Fruit fly (Drosophila melanogaster) whole organism, embryonic: Measurements from ENCODE around the gene hry.
A peak's percentile ranks its signal among the peaks of the same experiment; 100 is the strongest.

Experiments used
- Adf1 ChIP-seq: fragments of 200-800 bp; sonication (Bioruptor generic); IDR thresholded peaks from 2 replicates; pipeline ENCODE4 v1.3.6; 2022; ENCODE audit warnings: missing biosample characterization, missing genetic modification characterization
- Awh ChIP-seq: fragments of 200-800 bp; sonication (Bioruptor generic); IDR thresholded peaks from 2 replicates; pipeline ENCODE4, ENCODE4 v1.3.6; 2022; ENCODE audit warnings: missing biosample characterization, missing genetic modification characterization
- Bgb ChIP-seq: fragments of 200-800 bp; sonication (Bioruptor generic); IDR thresholded peaks from 2 replicates; pipeline ENCODE4 v1.3.6; 2022; ENCODE audit warnings: missing biosample characterization, missing genetic modification characterization; ENCODE audit not compliant: partially characterized antibody
- CG10979 ChIP-seq: fragments of 200-800 bp; sonication (Bioruptor generic); optimal IDR thresholded peaks from 2 replicates; lab custom pipeline; 2018; ENCODE audit warnings: missing biosample characterization, mild to moderate bottlenecking, missing genetic modification characterization, moderate library complexity
- CG11093 ChIP-seq: fragments of 200-800 bp; sonication (Bioruptor generic); IDR thresholded peaks from 3 replicates; pipeline ENCODE4 v1.3.6; 2022; ENCODE audit warnings: missing biosample characterization, missing genetic modification characterization
- CG11504 ChIP-seq: fragments of 200-800 bp; sonication (Bioruptor generic); optimal IDR thresholded peaks from 3 replicates; lab custom pipeline; 2019; ENCODE audit warnings: missing biosample characterization, mild to moderate bottlenecking, missing genetic modification characterization, moderate library complexity
- CG12104 ChIP-seq: fragments of 200-800 bp; sonication (Bioruptor generic); optimal IDR thresholded peaks from 3 replicates; lab custom pipeline; 2016; ENCODE audit warnings: missing biosample characterization, missing genetic modification characterization
- CG12299 ChIP-seq: fragments of 200-800 bp; sonication (Bioruptor generic); optimal IDR thresholded peaks from 2 replicates; lab custom pipeline; 2018; ENCODE audit warnings: missing biosample characterization, mild to moderate bottlenecking, missing genetic modification characterization
- CG12744 ChIP-seq: fragments of 200-800 bp; sonication (Bioruptor generic); optimal IDR thresholded peaks from 2 replicates; lab custom pipeline; 2016; ENCODE audit warnings: missing biosample characterization, missing genetic modification characterization
- CG14965 ChIP-seq: fragments of 200-800 bp; sonication (Bioruptor generic); optimal IDR thresholded peaks from 2 replicates; lab custom pipeline; 2016; ENCODE audit warnings: missing biosample characterization, missing genetic modification characterization, borderline replicate concordance
- CG15514 ChIP-seq: fragments of 200-800 bp; sonication (Bioruptor generic); optimal IDR thresholded peaks from 3 replicates; lab custom pipeline; 2017; ENCODE audit warnings: missing biosample characterization, missing genetic modification characterization, mild to moderate bottlenecking, moderate library complexity, missing genetic modification reagents
- CG17328 ChIP-seq: fragments of 200-800 bp; sonication (Bioruptor generic); IDR thresholded peaks from 2 replicates; pipeline ENCODE4 v1.3.6; 2022; ENCODE audit warnings: missing biosample characterization, missing genetic modification characterization
- CG17802 ChIP-seq: fragments of 200-800 bp; sonication (Bioruptor generic); optimal IDR thresholded peaks from 2 replicates; lab custom pipeline; 2018; ENCODE audit warnings: missing biosample characterization, mild to moderate bottlenecking, missing genetic modification characterization, moderate library complexity
- CG17912 ChIP-seq: fragments of 200-800 bp; sonication (Bioruptor generic); optimal IDR thresholded peaks from 2 replicates; lab custom pipeline; 2018; ENCODE audit warnings: missing biosample characterization, mild to moderate bottlenecking, missing genetic modification characterization
- CG32767 ChIP-seq: fragments of 200-800 bp; sonication (Bioruptor generic); IDR thresholded peaks from 2 replicates; pipeline ENCODE4 v1.3.6; 2022; ENCODE audit warnings: missing biosample characterization, missing genetic modification characterization
- CG3281 ChIP-seq: fragments of 200-800 bp; sonication (Bioruptor generic); optimal IDR thresholded peaks from 3 replicates; lab custom pipeline; 2017; ENCODE audit warnings: missing biosample characterization, mild to moderate bottlenecking, missing genetic modification characterization
- CG34224 ChIP-seq: fragments of 200-800 bp; sonication (Bioruptor generic); IDR thresholded peaks from 3 replicates; pipeline ENCODE4 v1.3.6; 2022; ENCODE audit warnings: missing biosample characterization, missing genetic modification characterization; ENCODE audit not compliant: partially characterized antibody
- CG43689 ChIP-seq: fragments of 200-800 bp; sonication (Bioruptor generic); IDR thresholded peaks from 2 replicates; pipeline ENCODE4 v1.3.6; 2022; ENCODE audit warnings: missing biosample characterization, missing genetic modification characterization
- CG4730 ChIP-seq: fragments of 200-800 bp; sonication (Bioruptor generic); IDR thresholded peaks from 2 replicates; pipeline ENCODE4 v1.3.6; 2022; ENCODE audit warnings: missing biosample characterization, missing genetic modification characterization
- CG6654 ChIP-seq: fragments of 200-800 bp; sonication (Bioruptor generic); optimal IDR thresholded peaks from 2 replicates; lab custom pipeline; 2017; ENCODE audit warnings: missing biosample characterization, mild to moderate bottlenecking, missing genetic modification characterization
- CG6683 ChIP-seq: fragments of 200-800 bp; sonication (Bioruptor generic); optimal IDR thresholded peaks from 2 replicates; lab custom pipeline; 2017; ENCODE audit warnings: missing biosample characterization, mild to moderate bottlenecking, missing genetic modification characterization, missing genetic modification reagents
- CG6813 ChIP-seq: fragments of 200-800 bp; sonication (Bioruptor generic); optimal IDR thresholded peaks from 2 replicates; lab custom pipeline; 2017; ENCODE audit warnings: missing biosample characterization, missing genetic modification characterization, mild to moderate bottlenecking, moderate library complexity, missing genetic modification reagents
- CG8281 ChIP-seq: fragments of 200-800 bp; sonication (Bioruptor generic); optimal IDR thresholded peaks from 2 replicates; lab custom pipeline; 2018; ENCODE audit warnings: missing biosample characterization, mild to moderate bottlenecking, missing genetic modification characterization, moderate library complexity
- CG9727 ChIP-seq: fragments of 200-800 bp; sonication (Bioruptor generic); optimal IDR thresholded peaks from 3 replicates; lab custom pipeline; 2017; ENCODE audit warnings: missing biosample characterization, mild to moderate bottlenecking, missing genetic modification characterization
- Dad ChIP-seq: fragments of 200-800 bp; sonication (Bioruptor generic); optimal IDR thresholded peaks from 3 replicates; lab custom pipeline; 2016; ENCODE audit warnings: missing biosample characterization, missing genetic modification characterization
- Dek ChIP-seq: fragments of 200-800 bp; sonication (Bioruptor generic); optimal IDR thresholded peaks from 3 replicates; lab custom pipeline; 2019; ENCODE audit warnings: missing biosample characterization, mild to moderate bottlenecking, missing genetic modification characterization, moderate library complexity
- Dll ChIP-seq: fragments of 200-800 bp; sonication (Bioruptor generic); IDR thresholded peaks from 4 replicates; pipeline ENCODE4 v1.3.6; 2022; ENCODE audit warnings: missing biosample characterization, missing genetic modification characterization; ENCODE audit not compliant: partially characterized antibody
- Eip74EF ChIP-seq, 2 experiments: fragments of 200-800 bp in 1 of 2; fragments of >200 bp in 1 of 2; sonication (Bioruptor generic) in 1 of 2; optimal IDR thresholded peaks; 2 replicates each; lab custom pipeline; 2017 to 2019; ENCODE audit warnings: missing biosample characterization in 2 of 2, missing genetic modification characterization in 2 of 2, mild to moderate bottlenecking in 1 of 2, moderate library complexity in 1 of 2
- Elba2 ChIP-seq: fragments of 200-800 bp; sonication (Bioruptor generic); optimal IDR thresholded peaks from 3 replicates; lab custom pipeline; 2016; ENCODE audit warnings: missing biosample characterization, missing genetic modification characterization
- Gsc ChIP-seq: fragments of 200-800 bp; sonication (Bioruptor generic); IDR thresholded peaks from 2 replicates; pipeline ENCODE4 v1.3.6; 2022; ENCODE audit warnings: missing biosample characterization, missing genetic modification characterization
- HLH4C ChIP-seq: fragments of 200-800 bp; sonication (Bioruptor generic); IDR thresholded peaks from 3 replicates; pipeline ENCODE4 v1.3.6; 2022; ENCODE audit warnings: missing biosample characterization, missing genetic modification characterization; ENCODE audit not compliant: partially characterized antibody
- Nf-YA ChIP-seq: fragments of 200-800 bp; sonication (Bioruptor generic); IDR thresholded peaks from 2 replicates; pipeline ENCODE4 v1.3.6; 2022; ENCODE audit warnings: missing biosample characterization, missing genetic modification characterization
- Sry-β ChIP-seq: fragments of 200-800 bp; sonication (Bioruptor generic); optimal IDR thresholded peaks from 2 replicates; lab custom pipeline; 2018; ENCODE audit warnings: missing biosample characterization, mild to moderate bottlenecking, missing genetic modification characterization, moderate library complexity
- Ssrp ChIP-seq: fragments of 200-800 bp; sonication (Bioruptor generic); optimal IDR thresholded peaks from 2 replicates; lab custom pipeline; 2018; ENCODE audit warnings: missing biosample characterization, mild to moderate bottlenecking, missing genetic modification characterization, moderate library complexity
- Xrp1 ChIP-seq: fragments of 200-800 bp; sonication (Bioruptor generic); IDR thresholded peaks from 2 replicates; pipeline ENCODE4 v1.3.6; 2022; ENCODE audit warnings: missing biosample characterization, missing genetic modification characterization
- YL-1 ChIP-seq: fragments of 200-800 bp; sonication (Bioruptor generic); optimal IDR thresholded peaks from 3 replicates; lab custom pipeline; 2017; ENCODE audit warnings: missing biosample characterization, mild to moderate bottlenecking, missing genetic modification characterization
- bsh ChIP-seq, 2 experiments: fragments of 200-800 bp; sonication (Bioruptor generic); optimal IDR thresholded peaks; 2 replicates each; lab custom pipeline; 2017 to 2018; ENCODE audit warnings: mild to moderate bottlenecking in 2 of 2, missing biosample characterization in 2 of 2, missing genetic modification characterization in 2 of 2, moderate library complexity in 1 of 2
- cato ChIP-seq: fragments of 200-800 bp; sonication (Bioruptor generic); optimal IDR thresholded peaks from 2 replicates; lab custom pipeline; 2016; ENCODE audit warnings: missing biosample characterization, missing genetic modification characterization, borderline replicate concordance
- corto ChIP-seq: fragments of 200-800 bp; sonication (Bioruptor generic); optimal IDR thresholded peaks from 2 replicates; lab custom pipeline; 2016; ENCODE audit warnings: missing biosample characterization, mild to moderate bottlenecking, missing genetic modification characterization, moderate library complexity
- crc ChIP-seq: fragments of 200-800 bp; sonication (Bioruptor generic); optimal IDR thresholded peaks from 2 replicates; lab custom pipeline; 2016; ENCODE audit warnings: missing biosample characterization, missing genetic modification characterization
- dmrt11E ChIP-seq: fragments of 200-800 bp; sonication (Bioruptor generic); optimal IDR thresholded peaks from 3 replicates; lab custom pipeline; 2018; ENCODE audit warnings: missing biosample characterization, mild to moderate bottlenecking, missing genetic modification characterization, moderate library complexity
- eve ChIP-seq, 2 experiments: fragments of >200 bp; optimal IDR thresholded peaks; 2 replicates each; lab custom pipeline; 2017; ENCODE audit warnings: missing biosample characterization in 2 of 2, missing genetic modification characterization in 2 of 2
- ftz-f1 ChIP-seq: fragments of 200-800 bp; sonication (Bioruptor generic); optimal IDR thresholded peaks from 2 replicates; lab custom pipeline; 2016; ENCODE audit warnings: missing biosample characterization, missing genetic modification characterization
- h ChIP-seq: fragments of >200 bp; optimal IDR thresholded peaks from 2 replicates; lab custom pipeline; 2017
- odd ChIP-seq: fragments of 200-800 bp; sonication (Bioruptor generic); optimal IDR thresholded peaks from 2 replicates; lab custom pipeline; 2017; ENCODE audit warnings: missing biosample characterization, mild to moderate bottlenecking, missing genetic modification characterization
- row ChIP-seq: fragments of 200-800 bp; sonication (Bioruptor generic); IDR thresholded peaks from 3 replicates; pipeline ENCODE4 v1.3.6; 2022; ENCODE audit warnings: missing biosample characterization, missing genetic modification characterization
- sqz ChIP-seq: fragments of 200-800 bp; sonication (Bioruptor generic); optimal IDR thresholded peaks from 3 replicates; lab custom pipeline; 2018; ENCODE audit warnings: missing biosample characterization, mild to moderate bottlenecking, missing genetic modification characterization
- stc ChIP-seq: fragments of 200-800 bp; sonication (Bioruptor generic); IDR thresholded peaks from 2 replicates; pipeline ENCODE4 v1.3.6; 2022; ENCODE audit warnings: missing biosample characterization, missing genetic modification characterization
- wdn ChIP-seq: fragments of 200-800 bp; sonication (Bioruptor generic); IDR thresholded peaks from 2 replicates; pipeline ENCODE4 v1.3.6; 2022; ENCODE audit warnings: missing biosample characterization, missing genetic modification characterization

hry gene

DNA sequence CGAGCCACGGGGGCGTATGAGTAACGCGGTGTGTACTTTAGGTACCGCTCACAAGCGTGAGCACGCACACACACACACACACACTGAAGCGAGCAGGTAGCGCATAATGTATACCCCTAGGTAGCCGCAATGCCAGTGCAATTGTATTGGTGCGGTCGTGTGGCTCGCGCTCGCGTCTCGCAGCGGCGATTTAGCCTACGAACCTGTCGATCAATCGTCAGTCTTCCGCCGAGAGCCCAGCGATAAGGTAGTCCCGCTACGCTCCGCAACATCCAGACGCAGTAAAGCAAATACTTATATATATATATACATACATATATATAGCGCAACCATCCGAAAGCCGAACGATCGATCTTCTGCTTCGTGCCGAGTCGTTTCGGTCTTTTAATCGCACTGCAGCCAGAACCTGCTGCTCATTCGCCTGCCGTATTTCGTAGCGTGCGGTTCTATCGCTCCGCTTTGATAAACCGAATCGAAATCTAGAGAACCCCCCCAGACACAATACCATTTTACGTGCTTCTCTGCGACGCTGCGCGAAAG is at the start of gene hry (continued):
- TF ChIP-seq CG8281 (tag; lab: Kevin White, UChicago) (peak; percentile 33), Dad (GFP tag; lab: Kevin White, UChicago) (no peak), Xrp1 (GFP tag; lab: Robert Waterston, UW) (peak; percentile 39; the same call in 1 of the 2 replicates), CG6813 (GFP tag; lab: Kevin White, UChicago) (peak; percentile 66), CG10979 (tag; lab: Kevin White, UChicago) (peak; percentile 37), CG3281 (GFP tag; lab: Kevin White, UChicago) (peak; percentile 54), HLH4C (GFP tag; lab: Robert Waterston, UW) (peak; percentile 61; the same call in 1 of the 3 replicates), corto (GFP tag; lab: Kevin White, UChicago) (peak; percentile 84), stc (GFP tag; lab: Robert Waterston, UW) (no peak; the same call in 1 of the 2 replicates), ftz-f1 (GFP tag; lab: Kevin White, UChicago) (no peak), Awh (peak; percentile 75; the same call in 1 of the 2 replicates), CG15514 (GFP tag; lab: Kevin White, UChicago) (peak; percentile 65), CG12104 (GFP tag; lab: Kevin White, UChicago) (no peak), CG6683 (GFP tag; lab: Kevin White, UChicago) (peak; percentile 11), Adf1 (GFP tag; lab: Robert Waterston, UW) (peak; percentile 86), wdn (no peak), YL-1 (peak; percentile 46), h (lab: Kevin White, UChicago) (no peak), CG17802 (no peak), Bgb (GFP tag; lab: Robert Waterston, UW) (peak; percentile 63; the same call in 1 of the 2 replicates), Ssrp (tag; lab: Kevin White, UChicago) (no peak), CG34224 (GFP tag; lab: Robert Waterston, UW) (peak; percentile 28; the same call in 1 of the 3 replicates), CG43689 (GFP tag; lab: Robert Waterston, UW) (no peak), Eip74EF (GFP tag; optimal IDR thresholded peaks at IDR 0.05; lab: Kevin White, UChicago) (peak in 1 of 2 experiments; percentile 44), bsh (GFP tag; optimal IDR thresholded peaks at IDR 0.05; lab: Kevin White, UChicago) (peak; percentile 8 to 13), CG12299 (tag; lab: Kevin White, UChicago) (peak; percentile 39), Dek (peak; percentile 17), Nf-YA (GFP tag; lab: Robert Waterston, UW) (no peak), Dll (GFP tag; lab: Robert Waterston, UW) (peak; percentile 46; the same call in 1 of the 4 replicates), odd (GFP tag; lab: Kevin White, UChicago) (peak; percentile 64), CG14965 (no peak), CG12744 (GFP tag; lab: Kevin White, UChicago) (no peak), CG11093 (no peak), Gsc (GFP tag; lab: Robert Waterston, UW) (no peak), Sry-β (GFP tag; lab: Kevin White, UChicago) (no peak), CG17328 (GFP tag; lab: Robert Waterston, UW) (no peak), CG32767 (GFP tag; lab: Robert Waterston, UW) (peak; percentile 40; the same call in 1 of the 2 replicates), cato (no peak), eve (GFP tag; optimal IDR thresholded peaks at IDR 0.05; lab: Kevin White, UChicago) (no peak), sqz (GFP tag; lab: Kevin White, UChicago) (peak; percentile 37), CG11504 (peak; percentile 38), crc (GFP tag; lab: Kevin White, UChicago) (no peak), dmrt11E (no peak), row (GFP tag; lab: Robert Waterston, UW) (peak; percentile 24; the same call in 1 of the 3 replicates), CG17912 (GFP tag; lab: Kevin White, UChicago) (peak; percentile 63), CG4730 (GFP tag; lab: Robert Waterston, UW) (no peak), CG6654 (GFP tag; lab: Kevin White, UChicago) (no peak), Elba2 (GFP tag; lab: Kevin White, UChicago) (no peak), CG9727 (GFP tag; lab: Kevin White, UChicago) (peak; percentile 21)
